Worm (Caenorhabditis elegans) whole organism, L2 larva: ENCODE measurements around the gene F37H8.5.

Experiments
- ZK546.5 ChIP-seq: sonication (generic microtip); optimal IDR thresholded peaks from 2 replicates; lab custom pipeline; 2017; ENCODE audit warnings: missing biosample characterization, missing genetic modification characterization
- aly-2 ChIP-seq: fragments of 150-350 bp; optimal IDR thresholded peaks from 2 replicates; lab custom pipeline; 2014; ENCODE audit warnings: missing biosample characterization, missing genetic modification characterization
- ama-1 ChIP-seq: fragments of 150-350 bp; optimal IDR thresholded peaks from 2 replicates; lab custom pipeline; 2018; ENCODE audit warnings: inconsistent platforms
- egl-27 ChIP-seq: sonication (generic microtip); optimal IDR thresholded peaks from 3 replicates; lab custom pipeline; 2017; ENCODE audit warnings: missing biosample characterization, missing genetic modification reagents, missing genetic modification characterization
- elt-3 ChIP-seq: sonication (generic microtip); optimal IDR thresholded peaks from 2 replicates; lab custom pipeline; 2017; ENCODE audit warnings: missing biosample characterization, missing genetic modification characterization
- lin-13 ChIP-seq: fragments of 150-350 bp; optimal IDR thresholded peaks from 2 replicates; lab custom pipeline; 2014; ENCODE audit warnings: missing biosample characterization, missing genetic modification reagents, missing genetic modification characterization
- mab-5 ChIP-seq: fragments of 150-350 bp; optimal IDR thresholded peaks from 2 replicates; lab custom pipeline; 2014; ENCODE audit warnings: missing biosample characterization, missing genetic modification characterization
- nhr-12 ChIP-seq: fragments of 150-350 bp; optimal IDR thresholded peaks from 2 replicates; lab custom pipeline; 2014; ENCODE audit warnings: missing biosample characterization, missing genetic modification characterization
- nhr-237 ChIP-seq: fragments of 150-350 bp; optimal IDR thresholded peaks from 2 replicates; lab custom pipeline; 2014; ENCODE audit warnings: missing biosample characterization, missing genetic modification characterization
- nhr-77 ChIP-seq: fragments of 150-350 bp; optimal IDR thresholded peaks from 2 replicates; lab custom pipeline; 2014; ENCODE audit warnings: missing biosample characterization, missing genetic modification characterization
- skn-1 ChIP-seq: sonication (generic microtip); optimal IDR thresholded peaks from 2 replicates; lab custom pipeline; 2017; ENCODE audit warnings: missing biosample characterization, missing genetic modification characterization
- ztf-11 ChIP-seq: sonication (generic microtip); optimal IDR thresholded peaks from 2 replicates; lab custom pipeline; 2017; ENCODE audit warnings: missing biosample characterization, missing genetic modification characterization

ce11 chrII:11153800-11154199 lies 34.2 kb upstream of the F37H8.5 start:
- TF ChIP-seq nhr-12 (tag; lab: Kevin White, UChicago) (no peak), ZK546.5 (tag; lab: Kevin White, UChicago) (no peak), egl-27 (tag; lab: Kevin White, UChicago) (no peak), nhr-237 (no peak), lin-13 (no peak), ama-1 (lab: Kevin White, UChicago) (no peak), nhr-77 (tag; lab: Kevin White, UChicago) (no peak), skn-1 (tag; lab: Kevin White, UChicago) (no peak), elt-3 (no peak), mab-5 (no peak), ztf-11 (tag; lab: Kevin White, UChicago) (no peak), aly-2 (no peak)
